Fruit fly (Drosophila melanogaster) whole organism, embryonic: ENCODE results near the gene tai.

Experiments used
- CG10274 ChIP-seq: fragments of 200-800 bp; sonication (Bioruptor generic); optimal IDR thresholded peaks from 3 replicates; lab custom pipeline; 2017; ENCODE audit warnings: missing biosample characterization, mild to moderate bottlenecking, missing genetic modification characterization
- CG10321 ChIP-seq: fragments of 200-800 bp; sonication (Bioruptor generic); IDR thresholded peaks from 2 replicates; pipeline ENCODE4 v1.3.6; 2022; ENCODE audit warnings: missing biosample characterization, missing genetic modification characterization
- CG10565 ChIP-seq: fragments of 200-800 bp; sonication (Bioruptor generic); optimal IDR thresholded peaks from 3 replicates; lab custom pipeline; 2016; ENCODE audit warnings: missing biosample characterization, mild to moderate bottlenecking, missing genetic modification characterization
- CG11398 ChIP-seq: fragments of 200-800 bp; sonication (Bioruptor generic); optimal IDR thresholded peaks from 2 replicates; lab custom pipeline; 2016; ENCODE audit warnings: missing biosample characterization, missing genetic modification characterization
- CG11696 ChIP-seq: fragments of 200-800 bp; sonication (Bioruptor generic); IDR thresholded peaks from 2 replicates; pipeline ENCODE4 v1.3.6; 2022; ENCODE audit warnings: missing biosample characterization, missing genetic modification characterization
- CG11723 ChIP-seq: fragments of 200-800 bp; sonication (Bioruptor generic); optimal IDR thresholded peaks from 2 replicates; lab custom pipeline; 2017; ENCODE audit warnings: missing biosample characterization, mild to moderate bottlenecking, missing genetic modification characterization
- CG13123 ChIP-seq: fragments of 200-800 bp; sonication (Bioruptor generic); optimal IDR thresholded peaks from 2 replicates; lab custom pipeline; 2016; ENCODE audit warnings: missing biosample characterization, missing genetic modification characterization
- CG14667 ChIP-seq: fragments of 200-800 bp; sonication (Bioruptor generic); IDR thresholded peaks from 2 replicates; pipeline ENCODE4 v1.3.6; 2022; ENCODE audit warnings: missing biosample characterization, missing genetic modification characterization
- CG1529 ChIP-seq: fragments of 200-800 bp; sonication (Bioruptor generic); optimal IDR thresholded peaks from 3 replicates; lab custom pipeline; 2018; ENCODE audit warnings: missing biosample characterization, missing genetic modification characterization
- CG31441 ChIP-seq: fragments of 200-800 bp; sonication (Bioruptor generic); IDR thresholded peaks from 2 replicates; pipeline ENCODE4 v1.3.6; 2022; ENCODE audit warnings: missing biosample characterization, missing genetic modification characterization
- CG34376 ChIP-seq: fragments of 200-800 bp; sonication (Bioruptor generic); optimal IDR thresholded peaks from 2 replicates; lab custom pipeline; 2018; ENCODE audit warnings: missing biosample characterization, mild to moderate bottlenecking, missing genetic modification characterization
- CG4820 ChIP-seq: fragments of 200-800 bp; sonication (Bioruptor generic); optimal IDR thresholded peaks from 3 replicates; lab custom pipeline; 2016; ENCODE audit warnings: missing biosample characterization, missing genetic modification characterization
- CG6765 ChIP-seq: fragments of 200-800 bp; sonication (Bioruptor generic); optimal IDR thresholded peaks from 3 replicates; lab custom pipeline; 2017; ENCODE audit warnings: missing biosample characterization, mild to moderate bottlenecking, missing genetic modification characterization
- CG8290 ChIP-seq, 3 experiments: fragments of 200-800 bp; sonication (Bioruptor generic); optimal IDR thresholded peaks; 2 replicates each; lab custom pipeline; 2016 to 2019; ENCODE audit warnings: missing biosample characterization in 3 of 3, missing genetic modification characterization in 3 of 3, mild to moderate bottlenecking in 2 of 3, moderate library complexity in 1 of 3
- CG9817 ChIP-seq: fragments of 200-800 bp; sonication (Bioruptor generic); optimal IDR thresholded peaks from 2 replicates; lab custom pipeline; 2018; ENCODE audit warnings: missing biosample characterization, mild to moderate bottlenecking, missing genetic modification characterization, moderate library complexity
- CHES-1-like ChIP-seq: fragments of 200-800 bp; sonication (Bioruptor generic); optimal IDR thresholded peaks from 2 replicates; lab custom pipeline; 2016; ENCODE audit warnings: missing biosample characterization, missing genetic modification characterization
- CTCF ChIP-seq: fragments of 200-800 bp; sonication (Bioruptor generic); optimal IDR thresholded peaks from 2 replicates; lab custom pipeline; 2017; ENCODE audit warnings: missing biosample characterization, mild to moderate bottlenecking, missing genetic modification characterization, moderate library complexity
- CkIIα-i1 ChIP-seq: fragments of 200-800 bp; sonication (Bioruptor generic); IDR thresholded peaks from 2 replicates; pipeline ENCODE4 v1.3.6; 2022; ENCODE audit warnings: missing biosample characterization, missing genetic modification characterization
- CoRest ChIP-seq: fragments of 200-800 bp; sonication (Bioruptor generic); optimal IDR thresholded peaks from 3 replicates; lab custom pipeline; 2018; ENCODE audit warnings: missing biosample characterization, mild to moderate bottlenecking, missing genetic modification characterization, moderate library complexity
- Dip3 ChIP-seq: fragments of 200-800 bp; sonication (Bioruptor generic); optimal IDR thresholded peaks from 3 replicates; lab custom pipeline; 2016; ENCODE audit warnings: missing biosample characterization, missing genetic modification characterization
- GATAe ChIP-seq: fragments of 200-800 bp; sonication (Bioruptor generic); conservative IDR thresholded peaks from 2 replicates; pipeline ENCODE4 v1.3.6; 2022; ENCODE audit warnings: missing biosample characterization, missing genetic modification characterization
- HHEX ChIP-seq: fragments of 200-800 bp; sonication (Bioruptor generic); optimal IDR thresholded peaks from 3 replicates; lab custom pipeline; 2017; ENCODE audit warnings: missing biosample characterization, mild to moderate bottlenecking, missing genetic modification characterization, missing genetic modification reagents
- Lhr ChIP-seq: fragments of 200-800 bp; sonication (Bioruptor generic); optimal IDR thresholded peaks from 3 replicates; lab custom pipeline; 2017; ENCODE audit warnings: mild to moderate bottlenecking, missing biosample characterization, missing genetic modification reagents, missing genetic modification characterization
- MBD-R2 ChIP-seq: fragments of 200-800 bp; sonication (Bioruptor generic); IDR thresholded peaks from 2 replicates; pipeline ENCODE4 v1.3.6; 2022; ENCODE audit warnings: missing biosample characterization, missing genetic modification characterization
- Max ChIP-seq: fragments of 200-800 bp; sonication (Bioruptor generic); optimal IDR thresholded peaks from 2 replicates; lab custom pipeline; 2016; ENCODE audit warnings: missing biosample characterization, mild to moderate bottlenecking, missing genetic modification characterization
- Mes4 ChIP-seq: fragments of 200-800 bp; sonication (Bioruptor generic); optimal IDR thresholded peaks from 2 replicates; lab custom pipeline; 2016; ENCODE audit warnings: missing biosample characterization, missing genetic modification characterization
- Neu2 ChIP-seq: fragments of 200-800 bp; sonication (Bioruptor generic); optimal IDR thresholded peaks from 3 replicates; lab custom pipeline; 2016; ENCODE audit warnings: missing biosample characterization, missing genetic modification characterization, borderline replicate concordance
- NfI ChIP-seq: fragments of 200-800 bp; sonication (Bioruptor generic); optimal IDR thresholded peaks from 3 replicates; lab custom pipeline; 2018; ENCODE audit warnings: missing biosample characterization, mild to moderate bottlenecking, missing genetic modification characterization, moderate library complexity
- Pdp1 ChIP-seq, 2 experiments: fragments of 200-800 bp; sonication (Bioruptor generic); optimal IDR thresholded peaks; 3 replicates each; lab custom pipeline; 2016; ENCODE audit warnings: missing biosample characterization in 2 of 2, missing genetic modification characterization in 2 of 2, mild to moderate bottlenecking in 1 of 2, moderate library complexity in 1 of 2
- Side ChIP-seq: fragments of 200-800 bp; sonication (Bioruptor generic); optimal IDR thresholded peaks from 2 replicates; lab custom pipeline; 2016; ENCODE audit warnings: missing biosample characterization, missing genetic modification characterization
- Sry-β ChIP-seq: fragments of 200-800 bp; sonication (Bioruptor generic); optimal IDR thresholded peaks from 2 replicates; lab custom pipeline; 2018; ENCODE audit warnings: missing biosample characterization, mild to moderate bottlenecking, missing genetic modification characterization, moderate library complexity
- ase ChIP-seq: fragments of 200-800 bp; sonication (Bioruptor generic); IDR thresholded peaks from 3 replicates; pipeline ENCODE4 v1.3.6; 2022; ENCODE audit warnings: missing biosample characterization, missing genetic modification characterization
- bowl ChIP-seq: fragments of 200-800 bp; sonication (Bioruptor generic); IDR thresholded peaks from 2 replicates; pipeline ENCODE4 v1.3.6; 2022; ENCODE audit warnings: missing biosample characterization, missing genetic modification characterization
- cg ChIP-seq: fragments of 200-800 bp; sonication (Bioruptor generic); optimal IDR thresholded peaks from 3 replicates; lab custom pipeline; 2019; ENCODE audit warnings: missing biosample characterization, mild to moderate bottlenecking, missing genetic modification characterization, moderate library complexity
- ci ChIP-seq: fragments of 200-800 bp; sonication (Bioruptor generic); IDR thresholded peaks from 3 replicates; pipeline ENCODE4 v1.3.6; 2022; ENCODE audit warnings: missing biosample characterization, missing genetic modification characterization
- corto ChIP-seq: fragments of 200-800 bp; sonication (Bioruptor generic); optimal IDR thresholded peaks from 2 replicates; lab custom pipeline; 2016; ENCODE audit warnings: missing biosample characterization, mild to moderate bottlenecking, missing genetic modification characterization, moderate library complexity
- dmrt11E ChIP-seq: fragments of 200-800 bp; sonication (Bioruptor generic); optimal IDR thresholded peaks from 3 replicates; lab custom pipeline; 2018; ENCODE audit warnings: missing biosample characterization, mild to moderate bottlenecking, missing genetic modification characterization, moderate library complexity
- gcm ChIP-seq: fragments of 200-800 bp; sonication (Bioruptor generic); optimal IDR thresholded peaks from 2 replicates; lab custom pipeline; 2019; ENCODE audit warnings: missing biosample characterization, mild to moderate bottlenecking, missing genetic modification characterization, moderate library complexity
- gem ChIP-seq: fragments of 200-800 bp; sonication (Bioruptor generic); optimal IDR thresholded peaks from 2 replicates; lab custom pipeline; 2019; ENCODE audit warnings: missing biosample characterization, mild to moderate bottlenecking, missing genetic modification characterization, moderate library complexity
- grn ChIP-seq: fragments of 200-800 bp; sonication (Bioruptor generic); optimal IDR thresholded peaks from 3 replicates; lab custom pipeline; 2017; ENCODE audit warnings: missing biosample characterization, missing genetic modification characterization
- gt ChIP-seq: fragments of 200-800 bp; sonication (Bioruptor generic); IDR thresholded peaks from 2 replicates; pipeline ENCODE4 v1.3.6; 2022; ENCODE audit warnings: missing biosample characterization, missing genetic modification characterization
- insv ChIP-seq, 2 experiments: fragments of 200-800 bp; sonication (Bioruptor generic); optimal IDR thresholded peaks; 3 replicates each; lab custom pipeline; 2016 to 2018; ENCODE audit warnings: missing biosample characterization in 2 of 2, missing genetic modification characterization in 2 of 2
- jigr1 ChIP-seq: fragments of 200-800 bp; sonication (Bioruptor generic); IDR thresholded peaks from 3 replicates; pipeline ENCODE4 v1.3.6; 2022; ENCODE audit warnings: missing biosample characterization, missing genetic modification characterization
- lab ChIP-seq: fragments of 200-800 bp; sonication (Bioruptor generic); optimal IDR thresholded peaks from 3 replicates; lab custom pipeline; 2017; ENCODE audit warnings: missing biosample characterization, missing genetic modification characterization, mild to moderate bottlenecking, moderate library complexity, missing genetic modification reagents
- pfk ChIP-seq: fragments of 200-800 bp; sonication (Bioruptor generic); optimal IDR thresholded peaks from 2 replicates; lab custom pipeline; 2018; ENCODE audit warnings: missing biosample characterization, mild to moderate bottlenecking, missing genetic modification characterization, moderate library complexity
- pita ChIP-seq: fragments of 200-800 bp; sonication (Bioruptor generic); optimal IDR thresholded peaks from 2 replicates; lab custom pipeline; 2017; ENCODE audit warnings: missing biosample characterization, mild to moderate bottlenecking, missing genetic modification characterization
- repo ChIP-seq: fragments of 200-800 bp; sonication (Bioruptor generic); optimal IDR thresholded peaks from 2 replicates; lab custom pipeline; 2016; ENCODE audit warnings: missing biosample characterization, missing genetic modification characterization
- run ChIP-seq: fragments of 200-800 bp; sonication (Bioruptor generic); optimal IDR thresholded peaks from 3 replicates; lab custom pipeline; 2018; ENCODE audit warnings: missing biosample characterization, mild to moderate bottlenecking, missing genetic modification characterization
- slou ChIP-seq: fragments of 200-800 bp; sonication (Bioruptor generic); optimal IDR thresholded peaks from 3 replicates; lab custom pipeline; 2016; ENCODE audit warnings: missing biosample characterization, missing genetic modification characterization
- sug ChIP-seq: fragments of 200-800 bp; optimal IDR thresholded peaks from 2 replicates; lab custom pipeline; 2019; ENCODE audit warnings: missing biosample characterization, mild to moderate bottlenecking, missing genetic modification characterization, moderate library complexity
- tx ChIP-seq: fragments of 200-800 bp; sonication (Bioruptor generic); optimal IDR thresholded peaks from 2 replicates; lab custom pipeline; 2016; ENCODE audit warnings: missing biosample characterization, missing genetic modification characterization
- zf30C ChIP-seq: fragments of 200-800 bp; sonication (Bioruptor generic); optimal IDR thresholded peaks from 3 replicates; lab custom pipeline; 2018; ENCODE audit warnings: missing biosample characterization, mild to moderate bottlenecking, missing genetic modification characterization

The tai gene

dm6 chr2L:9179285-9179684 lies 12.7 kb downstream of the tai start (continued):
- no peak for TF ChIP-seq HHEX (GFP tag; lab: Kevin White, UChicago)
- TF ChIP-seq pfk (GFP tag; lab: Kevin White, UChicago) = peak; percentile 69
- TF ChIP-seq slou (GFP tag; lab: Kevin White, UChicago) = no peak
- no peak for TF ChIP-seq pita (GFP tag; lab: Kevin White, UChicago)
- no peak for TF ChIP-seq CG11723 (GFP tag; lab: Kevin White, UChicago)
- no peak for TF ChIP-seq repo (GFP tag; lab: Kevin White, UChicago)
- TF ChIP-seq lab (GFP tag; lab: Kevin White, UChicago) = peak; percentile 38
- no peak for TF ChIP-seq NfI
- no peak for TF ChIP-seq run (tag; lab: Kevin White, UChicago)
- TF ChIP-seq insv (GFP tag; optimal IDR thresholded peaks at IDR 0.05; lab: Kevin White, UChicago) = peak in 1 of 2 experiments; percentile 75
- no peak for TF ChIP-seq bowl (GFP tag; lab: Robert Waterston, UW)
- peak; percentile 91 for TF ChIP-seq sug
- TF ChIP-seq ci = 0 out of 3 replicates have a peak, but pooled peaks have one; percentile 13
- TF ChIP-seq Dip3 (GFP tag; lab: Kevin White, UChicago) = no peak
- peak; percentile 67 for TF ChIP-seq cg
- TF ChIP-seq gt (GFP tag; lab: Robert Waterston, UW) = no peak
- TF ChIP-seq gem (tag; lab: Kevin White, UChicago) = no peak
- peak; percentile 65 for TF ChIP-seq grn (GFP tag; lab: Kevin White, UChicago)
- TF ChIP-seq dmrt11E (tag; lab: Kevin White, UChicago) = no peak
- TF ChIP-seq Mes4 (GFP tag; lab: Kevin White, UChicago) = no peak
- peak; percentile 40; the same call in 1 of the 2 replicates for TF ChIP-seq CG11696 (GFP tag; lab: Robert Waterston, UW)
- no peak for TF ChIP-seq tx (GFP tag; lab: Kevin White, UChicago)
- TF ChIP-seq CG34376 (GFP tag; lab: Kevin White, UChicago) = peak; percentile 89
- TF ChIP-seq CG14667 (GFP tag; lab: Robert Waterston, UW) = no peak
- no peak for TF ChIP-seq CG8290 (GFP tag; optimal IDR thresholded peaks at IDR 0.05; lab: Kevin White, UChicago)
- TF ChIP-seq CG8290 (tag; optimal IDR thresholded peaks at IDR 0.05; lab: Kevin White, UChicago) = peak in 1 of 2 experiments; percentile 26
- no peak for TF ChIP-seq CG11398 (GFP tag; lab: Kevin White, UChicago)
- no peak for TF ChIP-seq gcm
- no peak for TF ChIP-seq CG10565
- no peak for TF ChIP-seq ase (GFP tag; lab: Robert Waterston, UW)
- no peak for TF ChIP-seq Sry-β (GFP tag; lab: Kevin White, UChicago)
- no peak for TF ChIP-seq CG9817
- no peak for TF ChIP-seq CG10321 (GFP tag; lab: Robert Waterston, UW)
- no peak for TF ChIP-seq CHES-1-like (GFP tag; lab: Kevin White, UChicago)
- TF ChIP-seq jigr1 (GFP tag; lab: Robert Waterston, UW) = no peak
- no peak for TF ChIP-seq CG31441 (GFP tag; lab: Robert Waterston, UW)
- TF ChIP-seq CTCF (GFP tag; lab: Kevin White, UChicago) = no peak
- TF ChIP-seq Neu2 = no peak
- no peak for TF ChIP-seq CG1529
- TF ChIP-seq CG6765 (GFP tag; lab: Kevin White, UChicago) = peak; percentile 46
- TF ChIP-seq CoRest = no peak
- TF ChIP-seq CG10274 (GFP tag; lab: Kevin White, UChicago) = no peak
- TF ChIP-seq Side = no peak
- no peak for TF ChIP-seq MBD-R2 (GFP tag; lab: Robert Waterston, UW)
- TF ChIP-seq Lhr (GFP tag; lab: Kevin White, UChicago) = no peak
- no peak for TF ChIP-seq CkIIα-i1 (GFP tag; lab: Robert Waterston, UW)
- TF ChIP-seq Max = no peak
- no peak for TF ChIP-seq zf30C (GFP tag; lab: Kevin White, UChicago)
- TF ChIP-seq CG13123 (GFP tag; lab: Kevin White, UChicago) = no peak
- peak in 1 of 2 experiments; percentile 83 for TF ChIP-seq Pdp1 (GFP tag; optimal IDR thresholded peaks at IDR 0.05; lab: Kevin White, UChicago)
- TF ChIP-seq GATAe (GFP tag; lab: Robert Waterston, UW) = peak; percentile 81
- peak; percentile 16 for TF ChIP-seq corto
- TF ChIP-seq CG4820 (GFP tag; lab: Kevin White, UChicago) = no peak
